Worm (Caenorhabditis elegans) whole organism, midembryonic: Measurements from ENCODE around the gene F39F10.4.
"Not testable (repeated sequence)": the region's sequence is repeated elsewhere in the genome, so short reads cannot be mapped to it uniquely, and the experiment has no call there.

Source experiments
- T22C8.4 ChIP-seq: fragments of 200-800 bp; sonication (Bioruptor generic); IDR thresholded peaks from 2 replicates; pipeline ENCODE4 v1.3.6; 2022; ENCODE audit warnings: missing genetic modification characterization, missing compliant biosample characterization
- cog-1 ChIP-seq: sonication (generic microtip); optimal IDR thresholded peaks from 2 replicates; lab custom pipeline; 2016; ENCODE audit warnings: missing genetic modification characterization, missing compliant biosample characterization
- flt-1 ChIP-seq: fragments of 200-800 bp; sonication (Bioruptor generic); IDR thresholded peaks from 2 replicates; pipeline ENCODE4 v1.3.6; 2022; ENCODE audit warnings: missing genetic modification characterization, missing compliant biosample characterization
- klf-2 ChIP-seq: fragments of 200-800 bp; sonication (Bioruptor generic); conservative IDR thresholded peaks from 2 replicates; pipeline ENCODE4 v1.3.6; 2022; ENCODE audit warnings: missing genetic modification reagents, missing genetic modification characterization, missing compliant biosample characterization
- med-1 ChIP-seq: sonication (generic microtip); optimal IDR thresholded peaks from 2 replicates; lab custom pipeline; 2017; ENCODE audit warnings: missing genetic modification characterization, mild to moderate bottlenecking, missing compliant biosample characterization, antibody characterized with exemption, missing genetic modification reagents; ENCODE audit not compliant: insufficient read depth
- ref-1 ChIP-seq: fragments of 200-800 bp; sonication (Bioruptor generic); conservative IDR thresholded peaks from 2 replicates; pipeline ENCODE4 v1.3.6; 2022; ENCODE audit warnings: missing genetic modification reagents, missing genetic modification characterization, missing compliant biosample characterization
- tab-1 ChIP-seq: fragments of 200-800 bp; sonication (Bioruptor generic); IDR thresholded peaks from 2 replicates; pipeline ENCODE4 v1.3.6; 2022; ENCODE audit warnings: missing genetic modification characterization, missing compliant biosample characterization
- ztf-23 ChIP-seq: fragments of 200-800 bp; sonication (Bioruptor generic); IDR thresholded peaks from 2 replicates; pipeline ENCODE4 v1.3.6; 2022; ENCODE audit warnings: missing genetic modification reagents, missing genetic modification characterization, missing compliant biosample characterization
- ztf-29 ChIP-seq: fragments of 200-800 bp; sonication (Bioruptor generic); IDR thresholded peaks from 2 replicates; pipeline ENCODE4 v1.3.6; 2022; ENCODE audit warnings: missing genetic modification reagents, missing genetic modification characterization, missing compliant biosample characterization

The F39F10.4 gene

ce11 chrX:16929560-16930332, 26.2 kb upstream of the F39F10.4 start:
- peak; percentile 76 for TF ChIP-seq tab-1 (GFP tag; lab: Robert Waterston, UW)
- TF ChIP-seq ref-1 (GFP tag; lab: Robert Waterston, UW) = 0 out of 2 replicates have a peak, but pooled peaks have one; percentile 3
- peak; percentile 98 for TF ChIP-seq cog-1
- TF ChIP-seq med-1 (GFP tag; lab: Kevin White, UChicago) = no peak
- peak; percentile 66 for TF ChIP-seq ztf-23 (GFP tag; lab: Robert Waterston, UW)
- TF ChIP-seq T22C8.4 (GFP tag; lab: Robert Waterston, UW) = 0 out of 2 replicates have a peak, but pooled peaks have one; percentile 31
- TF ChIP-seq klf-2 (GFP tag; lab: Robert Waterston, UW) = no peak
- peak; percentile 53 for TF ChIP-seq flt-1 (GFP tag; lab: Robert Waterston, UW)
- TF ChIP-seq ztf-29 = peak; percentile 67

- peak; percentile 76 for TF ChIP-seq T22C8.4 (GFP tag; lab: Robert Waterston, UW)
- peak; percentile 51 for TF ChIP-seq cog-1
- TF ChIP-seq ref-1 (GFP tag; lab: Robert Waterston, UW) = peak; percentile 81
- peak; percentile 66; the same call in 1 of the 2 replicates for TF ChIP-seq ztf-29
- peak; percentile 78 for TF ChIP-seq ztf-23 (GFP tag; lab: Robert Waterston, UW)
- TF ChIP-seq tab-1 (GFP tag; lab: Robert Waterston, UW) = peak; percentile 89
- TF ChIP-seq med-1 (GFP tag; lab: Kevin White, UChicago) = peak; percentile 68
- TF ChIP-seq klf-2 (GFP tag; lab: Robert Waterston, UW) = peak; percentile 74
- peak; percentile 95 for TF ChIP-seq flt-1 (GFP tag; lab: Robert Waterston, UW)
Observed at ce11 chrX:16928087-16928486, 24.6 kb upstream of the F39F10.4 start.

- TF ChIP-seq cog-1 = no peak
- TF ChIP-seq med-1 (GFP tag; lab: Kevin White, UChicago) = no peak
- TF ChIP-seq T22C8.4 (GFP tag; lab: Robert Waterston, UW) = no peak
- no peak for TF ChIP-seq ref-1 (GFP tag; lab: Robert Waterston, UW)
- TF ChIP-seq ztf-23 (GFP tag; lab: Robert Waterston, UW) = no peak
- TF ChIP-seq tab-1 (GFP tag; lab: Robert Waterston, UW) = no peak
- TF ChIP-seq klf-2 (GFP tag; lab: Robert Waterston, UW) = no peak
Observed at ce11 chrX:16925343-16925742, 21.8 kb upstream of the F39F10.4 start.

- no peak for TF ChIP-seq klf-2 (GFP tag; lab: Robert Waterston, UW)
- TF ChIP-seq T22C8.4 (GFP tag; lab: Robert Waterston, UW) = no peak
- no peak for TF ChIP-seq ztf-23 (GFP tag; lab: Robert Waterston, UW)
- no peak for TF ChIP-seq ztf-29
- TF ChIP-seq ref-1 (GFP tag; lab: Robert Waterston, UW) = no peak
- no peak for TF ChIP-seq tab-1 (GFP tag; lab: Robert Waterston, UW)
- no peak for TF ChIP-seq cog-1
- TF ChIP-seq flt-1 (GFP tag; lab: Robert Waterston, UW) = no peak
- no peak for TF ChIP-seq med-1 (GFP tag; lab: Kevin White, UChicago)
Observed at ce11 chrX:16923636-16924035, 20.1 kb upstream of the F39F10.4 start, which contains the start of gene C30E1.4. Gene C30E1.4 (plus strand): TSS chrX:16923936.

- TF ChIP-seq ref-1 (GFP tag; lab: Robert Waterston, UW) = no peak
- TF ChIP-seq ztf-29 = no peak
Observed at ce11 chrX:16921533-16921932, 18.0 kb upstream of the F39F10.4 start, which contains the start of gene fbxb-114. Gene fbxb-114 (plus strand): TSS chrX:16921833.

- TF ChIP-seq cog-1 = no peak
- no peak for TF ChIP-seq ref-1 (GFP tag; lab: Robert Waterston, UW)
- TF ChIP-seq T22C8.4 (GFP tag; lab: Robert Waterston, UW) = no peak
- no peak for TF ChIP-seq ztf-23 (GFP tag; lab: Robert Waterston, UW)
- no peak for TF ChIP-seq med-1 (GFP tag; lab: Kevin White, UChicago)
- TF ChIP-seq ztf-29 = no peak
- no peak for TF ChIP-seq klf-2 (GFP tag; lab: Robert Waterston, UW)
- no peak for TF ChIP-seq tab-1 (GFP tag; lab: Robert Waterston, UW)
- no peak for TF ChIP-seq flt-1 (GFP tag; lab: Robert Waterston, UW)
Observed at ce11 chrX:16919468-16919867, 15.9 kb upstream of the F39F10.4 start.

- TF ChIP-seq klf-2 (GFP tag; lab: Robert Waterston, UW); med-1 (GFP tag; lab: Kevin White, UChicago); T22C8.4 (GFP tag; lab: Robert Waterston, UW): not testable (repeated sequence)
Observed at ce11 chrX:16913669-16914068, 10.2 kb upstream of the F39F10.4 start, which contains the start of gene F39F10.5. Gene F39F10.5 (minus strand): TSS chrX:16913769.

ce11 chrX:16902657-16903056, 862 bp downstream of the F39F10.4 start:
- TF ChIP-seq tab-1 (GFP tag; lab: Robert Waterston, UW) (no peak), flt-1 (GFP tag; lab: Robert Waterston, UW) (no peak), cog-1 (no peak), ref-1 (GFP tag; lab: Robert Waterston, UW) (no peak), T22C8.4 (GFP tag; lab: Robert Waterston, UW) (no peak), ztf-29 (no peak), ztf-23 (GFP tag; lab: Robert Waterston, UW) (no peak), klf-2 (GFP tag; lab: Robert Waterston, UW) (no peak), med-1 (GFP tag; lab: Kevin White, UChicago) (no peak)

- TF ChIP-seq ztf-23 (GFP tag; lab: Robert Waterston, UW) = 0 out of 2 replicates have a peak, but pooled peaks have one; percentile 52
Observed at ce11 chrX:16901906-16902383, 1.6 kb downstream of the F39F10.4 start.
